Fruit fly (Drosophila melanogaster) whole organism, embryonic: ENCODE measurements around the gene Mo25.
A peak's percentile ranks its signal among the peaks of the same experiment; 100 is the strongest.

Experiments
- Bdp1 ChIP-seq: fragments of 200-800 bp; sonication (Bioruptor generic); optimal IDR thresholded peaks from 3 replicates; lab custom pipeline; 2016; ENCODE audit warnings: missing biosample characterization, missing genetic modification characterization
- CG11504 ChIP-seq: fragments of 200-800 bp; sonication (Bioruptor generic); optimal IDR thresholded peaks from 3 replicates; lab custom pipeline; 2019; ENCODE audit warnings: missing biosample characterization, mild to moderate bottlenecking, missing genetic modification characterization, moderate library complexity
- CG11696 ChIP-seq: fragments of 200-800 bp; sonication (Bioruptor generic); IDR thresholded peaks from 2 replicates; pipeline ENCODE4 v1.3.6; 2022; ENCODE audit warnings: missing biosample characterization, missing genetic modification characterization
- CG11723 ChIP-seq: fragments of 200-800 bp; sonication (Bioruptor generic); optimal IDR thresholded peaks from 2 replicates; lab custom pipeline; 2017; ENCODE audit warnings: missing biosample characterization, mild to moderate bottlenecking, missing genetic modification characterization
- CG12071 ChIP-seq: fragments of 200-800 bp; sonication (Bioruptor generic); optimal IDR thresholded peaks from 3 replicates; lab custom pipeline; 2018; ENCODE audit warnings: missing biosample characterization, mild to moderate bottlenecking, missing genetic modification characterization
- CG13624 ChIP-seq: fragments of 200-800 bp; sonication (Bioruptor generic); optimal IDR thresholded peaks from 2 replicates; lab custom pipeline; 2016; ENCODE audit warnings: missing biosample characterization, missing genetic modification characterization
- CG17385 ChIP-seq: fragments of 200-800 bp; sonication (Bioruptor generic); optimal IDR thresholded peaks from 3 replicates; lab custom pipeline; 2018; ENCODE audit warnings: missing biosample characterization, mild to moderate bottlenecking, missing genetic modification characterization
- CG17612 ChIP-seq: fragments of 200-800 bp; sonication (Bioruptor generic); IDR thresholded peaks from 2 replicates; pipeline ENCODE4 v1.3.6; 2022; ENCODE audit warnings: missing biosample characterization, missing genetic modification characterization
- CG18262 ChIP-seq: fragments of 200-800 bp; optimal IDR thresholded peaks from 3 replicates; lab custom pipeline; 2019; ENCODE audit warnings: missing biosample characterization, mild to moderate bottlenecking, missing genetic modification characterization, moderate library complexity
- CG2120 ChIP-seq: fragments of 200-800 bp; sonication (Bioruptor generic); optimal IDR thresholded peaks from 3 replicates; lab custom pipeline; 2016; ENCODE audit warnings: missing biosample characterization, missing genetic modification characterization
- CG2129 ChIP-seq: fragments of 200-800 bp; sonication (Bioruptor generic); IDR thresholded peaks from 2 replicates; pipeline ENCODE4 v1.3.6; 2022; ENCODE audit warnings: missing biosample characterization, missing genetic modification characterization; ENCODE audit not compliant: partially characterized antibody
- CG30403 ChIP-seq: fragments of 200-800 bp; sonication (Bioruptor generic); optimal IDR thresholded peaks from 3 replicates; lab custom pipeline; 2016; ENCODE audit warnings: missing biosample characterization, missing genetic modification characterization
- CG32532 ChIP-seq: fragments of 200-800 bp; sonication (Bioruptor generic); IDR thresholded peaks from 2 replicates; pipeline ENCODE4 v1.3.6; 2022; ENCODE audit warnings: missing biosample characterization, missing genetic modification characterization
- CG42726 ChIP-seq: fragments of 200-800 bp; sonication (Bioruptor generic); IDR thresholded peaks from 2 replicates; pipeline ENCODE4 v1.3.6; 2022; ENCODE audit warnings: missing biosample characterization, missing genetic modification characterization; ENCODE audit not compliant: partially characterized antibody
- CG4404 ChIP-seq: fragments of 200-800 bp; sonication (Bioruptor generic); IDR thresholded peaks from 2 replicates; pipeline ENCODE4 v1.3.6; 2022; ENCODE audit warnings: missing biosample characterization, missing genetic modification characterization
- CG4707 ChIP-seq: fragments of 200-800 bp; sonication (Bioruptor generic); optimal IDR thresholded peaks from 2 replicates; lab custom pipeline; 2018; ENCODE audit warnings: missing biosample characterization, mild to moderate bottlenecking, missing genetic modification characterization, moderate library complexity
- CG6654 ChIP-seq: fragments of 200-800 bp; sonication (Bioruptor generic); optimal IDR thresholded peaks from 2 replicates; lab custom pipeline; 2017; ENCODE audit warnings: missing biosample characterization, mild to moderate bottlenecking, missing genetic modification characterization
- CG8359 ChIP-seq: fragments of 200-800 bp; sonication (Bioruptor generic); optimal IDR thresholded peaks from 2 replicates; lab custom pipeline; 2017; ENCODE audit warnings: missing biosample characterization, mild to moderate bottlenecking, missing genetic modification characterization, borderline replicate concordance
- CG9797 ChIP-seq: fragments of 200-800 bp; sonication (Bioruptor generic); optimal IDR thresholded peaks from 3 replicates; lab custom pipeline; 2018; ENCODE audit warnings: missing biosample characterization, mild to moderate bottlenecking, missing genetic modification characterization
- Dbx ChIP-seq: fragments of 200-800 bp; sonication (Bioruptor generic); IDR thresholded peaks from 3 replicates; pipeline ENCODE4 v1.3.6; 2022; ENCODE audit warnings: missing biosample characterization, missing genetic modification characterization
- Deaf1 ChIP-seq: fragments of 200-800 bp; optimal IDR thresholded peaks from 3 replicates; lab custom pipeline; 2019; ENCODE audit warnings: missing biosample characterization, mild to moderate bottlenecking, missing genetic modification characterization, moderate library complexity
- Doc2 ChIP-seq: fragments of 200-800 bp; sonication (Bioruptor generic); IDR thresholded peaks from 2 replicates; pipeline ENCODE4 v1.3.6; 2022; ENCODE audit warnings: missing biosample characterization, missing genetic modification characterization
- Fer3 ChIP-seq: fragments of 200-800 bp; sonication (Bioruptor generic); optimal IDR thresholded peaks from 2 replicates; lab custom pipeline; 2018; ENCODE audit warnings: missing biosample characterization, mild to moderate bottlenecking, missing genetic modification characterization, moderate library complexity
- H2.0 ChIP-seq: fragments of 200-800 bp; sonication (Bioruptor generic); IDR thresholded peaks from 2 replicates; pipeline ENCODE4 v1.3.6; 2022; ENCODE audit warnings: missing biosample characterization, missing genetic modification characterization
- Hr39 ChIP-seq: fragments of >200 bp; optimal IDR thresholded peaks from 2 replicates; lab custom pipeline; 2017
- Jarid2 ChIP-seq: fragments of 200-800 bp; sonication (Bioruptor generic); optimal IDR thresholded peaks from 3 replicates; lab custom pipeline; 2017; ENCODE audit warnings: mild to moderate bottlenecking, missing biosample characterization, missing genetic modification reagents, missing genetic modification characterization
- Max ChIP-seq: fragments of 200-800 bp; sonication (Bioruptor generic); optimal IDR thresholded peaks from 2 replicates; lab custom pipeline; 2016; ENCODE audit warnings: missing biosample characterization, mild to moderate bottlenecking, missing genetic modification characterization
- Med ChIP-seq: fragments of 200-800 bp; sonication (Bioruptor generic); peaks from one replicate; lab custom pipeline; 2016; ENCODE audit warnings: missing biosample characterization, missing genetic modification characterization, mild to moderate bottlenecking, inconsistent platforms, moderate library complexity
- Sox100B ChIP-seq: fragments of 200-800 bp; sonication (Bioruptor generic); optimal IDR thresholded peaks from 3 replicates; lab custom pipeline; 2018; ENCODE audit warnings: missing biosample characterization, mild to moderate bottlenecking, missing genetic modification characterization
- Sry-β ChIP-seq: fragments of 200-800 bp; sonication (Bioruptor generic); optimal IDR thresholded peaks from 2 replicates; lab custom pipeline; 2018; ENCODE audit warnings: missing biosample characterization, mild to moderate bottlenecking, missing genetic modification characterization, moderate library complexity
- cato ChIP-seq: fragments of 200-800 bp; sonication (Bioruptor generic); optimal IDR thresholded peaks from 2 replicates; lab custom pipeline; 2016; ENCODE audit warnings: missing biosample characterization, missing genetic modification characterization, borderline replicate concordance
- cg ChIP-seq: fragments of 200-800 bp; sonication (Bioruptor generic); optimal IDR thresholded peaks from 3 replicates; lab custom pipeline; 2019; ENCODE audit warnings: missing biosample characterization, mild to moderate bottlenecking, missing genetic modification characterization, moderate library complexity
- crc ChIP-seq: fragments of 200-800 bp; sonication (Bioruptor generic); optimal IDR thresholded peaks from 2 replicates; lab custom pipeline; 2016; ENCODE audit warnings: missing biosample characterization, missing genetic modification characterization
- da ChIP-seq: fragments of 200-800 bp; sonication (Bioruptor generic); optimal IDR thresholded peaks from 2 replicates; lab custom pipeline; 2016; ENCODE audit warnings: missing biosample characterization, missing genetic modification characterization
- dysf ChIP-seq: fragments of 200-800 bp; sonication (Bioruptor generic); IDR thresholded peaks from 3 replicates; pipeline ENCODE4 v1.3.6; 2022; ENCODE audit warnings: missing biosample characterization, missing genetic modification characterization
- en ChIP-seq: fragments of 200-800 bp; sonication (Bioruptor generic); optimal IDR thresholded peaks from 2 replicates; lab custom pipeline; 2016; ENCODE audit warnings: missing biosample characterization, missing genetic modification characterization
- fd3F ChIP-seq: fragments of 200-800 bp; sonication (Bioruptor generic); optimal IDR thresholded peaks from 2 replicates; lab custom pipeline; 2018; ENCODE audit warnings: missing biosample characterization, mild to moderate bottlenecking, missing genetic modification characterization, moderate library complexity
- gro ChIP-seq: fragments of 200-800 bp; sonication (Bioruptor generic); optimal IDR thresholded peaks from 2 replicates; lab custom pipeline; 2016; ENCODE audit warnings: missing biosample characterization, missing genetic modification characterization
- hkb ChIP-seq, 2 experiments: fragments of 200-800 bp in 1 of 2; fragments of >200 bp in 1 of 2; sonication (Bioruptor generic) in 1 of 2; IDR thresholded peaks in 1 of 2; optimal IDR thresholded peaks in 1 of 2; 2 replicates each; pipeline versions ENCODE4 v1.3.6 to Lab custom; 2017 to 2022; ENCODE audit warnings: missing biosample characterization in 1 of 2, missing genetic modification characterization in 1 of 2
- maf-S ChIP-seq: fragments of 200-800 bp; sonication (Bioruptor generic); optimal IDR thresholded peaks from 2 replicates; lab custom pipeline; 2016; ENCODE audit warnings: missing biosample characterization, missing genetic modification characterization
- mam ChIP-seq: fragments of 200-800 bp; sonication (Bioruptor generic); optimal IDR thresholded peaks from 3 replicates; lab custom pipeline; 2016; ENCODE audit warnings: missing biosample characterization, missing genetic modification characterization
- oc ChIP-seq: fragments of 200-800 bp; sonication (Bioruptor generic); optimal IDR thresholded peaks from 2 replicates; lab custom pipeline; 2018; ENCODE audit warnings: missing biosample characterization, mild to moderate bottlenecking, missing genetic modification characterization, moderate library complexity
- pb ChIP-seq: fragments of 200-800 bp; sonication (Bioruptor generic); optimal IDR thresholded peaks from 3 replicates; lab custom pipeline; 2016; ENCODE audit warnings: missing biosample characterization, missing genetic modification characterization
- pros ChIP-seq: fragments of 200-800 bp; sonication (Bioruptor generic); optimal IDR thresholded peaks from 3 replicates; lab custom pipeline; 2019; ENCODE audit warnings: missing biosample characterization, mild to moderate bottlenecking, missing genetic modification characterization, moderate library complexity
- sens-2 ChIP-seq: fragments of 200-800 bp; sonication (Bioruptor generic); IDR thresholded peaks from 2 replicates; pipeline ENCODE4 v1.3.6; 2022; ENCODE audit warnings: missing biosample characterization, missing genetic modification characterization
- sr ChIP-seq: fragments of 200-800 bp; sonication (Bioruptor generic); IDR thresholded peaks from 3 replicates; pipeline ENCODE4 v1.3.6; 2022; ENCODE audit warnings: missing biosample characterization, missing genetic modification characterization
- tna ChIP-seq: fragments of 200-800 bp; sonication (Bioruptor generic); IDR thresholded peaks from 2 replicates; pipeline ENCODE4 v1.3.6; 2022; ENCODE audit warnings: missing biosample characterization, missing genetic modification characterization; ENCODE audit not compliant: partially characterized antibody
- yki ChIP-seq: fragments of >200 bp; optimal IDR thresholded peaks from 3 replicates; lab custom pipeline; 2018

Mo25 gene

DNA sequence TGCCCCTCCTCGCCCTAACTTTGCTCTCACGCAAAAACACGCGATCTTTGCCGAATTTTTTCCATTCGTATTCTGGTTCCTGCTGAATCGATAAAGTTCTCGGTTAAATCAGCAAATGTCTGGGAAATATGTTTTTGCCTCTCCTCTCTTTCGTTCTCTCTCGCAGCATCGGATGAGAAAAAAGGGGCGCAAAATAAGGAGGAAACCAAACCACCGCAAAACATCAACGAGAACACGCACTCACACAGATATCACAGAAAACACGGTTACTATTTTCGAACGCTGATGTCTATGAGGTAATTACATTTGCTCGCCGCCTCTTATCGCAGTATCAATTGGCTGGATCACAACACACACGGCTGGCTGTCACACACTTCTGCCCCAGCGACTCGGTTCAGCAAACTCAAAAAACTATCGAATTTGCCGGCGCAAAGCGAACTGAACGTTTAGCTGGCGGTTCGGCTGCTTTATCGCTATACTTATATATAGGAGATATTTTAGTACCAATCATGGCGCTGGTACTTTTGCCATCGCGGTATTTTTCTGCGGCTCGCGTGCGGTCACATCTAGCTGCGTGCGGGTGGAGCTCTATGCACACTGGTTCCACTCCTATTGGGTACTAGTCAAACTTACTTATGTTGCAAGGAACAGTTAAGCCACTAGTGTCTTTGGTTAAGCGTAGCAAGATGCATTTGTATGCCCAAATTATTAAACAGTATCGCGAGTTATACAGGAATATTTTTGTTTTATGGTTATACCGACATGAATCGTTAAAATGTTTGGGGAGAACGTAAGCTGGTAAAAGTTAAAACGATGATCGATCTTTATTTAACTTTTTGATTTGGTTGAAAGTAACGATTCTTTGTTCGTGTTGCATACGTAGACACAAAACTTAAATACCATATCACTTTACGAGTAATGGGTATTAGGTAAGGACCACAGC, 46.2 kb upstream of the Mo25 start, which contains the start of gene Baldspot (continued):
- TF ChIP-seq Sox100B (GFP tag; lab: Kevin White, UChicago) (peak; percentile 86), Deaf1 (tag; lab: Kevin White, UChicago) (peak; percentile 82), Med (GFP tag; lab: Kevin White, UChicago) (peak; percentile 96), CG11696 (GFP tag; lab: Robert Waterston, UW) (no peak; the same call in 1 of the 2 replicates), Doc2 (GFP tag; lab: Robert Waterston, UW) (no peak), oc (tag; lab: Kevin White, UChicago) (peak; percentile 72), H2.0 (GFP tag; lab: Robert Waterston, UW) (peak; percentile 39; the same call in 1 of the 2 replicates), dysf (GFP tag; lab: Robert Waterston, UW) (peak; percentile 84), CG30403 (GFP tag; lab: Kevin White, UChicago) (peak; percentile 82), CG9797 (GFP tag; lab: Kevin White, UChicago) (peak; percentile 99), sr (no peak), mam (GFP tag; lab: Kevin White, UChicago) (peak; percentile 92), CG6654 (GFP tag; lab: Kevin White, UChicago) (peak; percentile 63), CG2129 (GFP tag; lab: Robert Waterston, UW) (peak; percentile 47; the same call in 1 of the 2 replicates), CG8359 (GFP tag; lab: Kevin White, UChicago) (peak; percentile 71), Sry-β (GFP tag; lab: Kevin White, UChicago) (peak; percentile 83), Jarid2 (GFP tag; lab: Kevin White, UChicago) (peak; percentile 95), Bdp1 (GFP tag; lab: Kevin White, UChicago) (peak; percentile 59), pros (GFP tag; lab: Kevin White, UChicago) (peak; percentile 37), Dbx (GFP tag; lab: Robert Waterston, UW) (peak; percentile 83), Max (GFP tag; lab: Kevin White, UChicago) (peak; percentile 76), CG11723 (no peak), hkb (optimal IDR thresholded peaks at IDR 0.05; lab: Kevin White, UChicago) (no peak), hkb (GFP tag; IDR thresholded peaks at IDR 0.05; lab: Robert Waterston, UW) (peak; percentile 78), crc (GFP tag; lab: Kevin White, UChicago) (peak; percentile 83), tna (GFP tag; lab: Robert Waterston, UW) (peak; percentile 58), da (GFP tag; lab: Kevin White, UChicago) (no peak), Fer3 (tag; lab: Kevin White, UChicago) (peak; percentile 86), fd3F (no peak), yki (lab: Kevin White, UChicago) (no peak), CG11504 (tag; lab: Kevin White, UChicago) (peak; percentile 87), sens-2 (GFP tag; lab: Robert Waterston, UW) (no peak), CG42726 (GFP tag; lab: Robert Waterston, UW) (peak; percentile 74; the same call in 1 of the 2 replicates), maf-S (GFP tag; lab: Kevin White, UChicago) (peak; percentile 27), cato (GFP tag; lab: Kevin White, UChicago) (no peak), CG4404 (GFP tag; lab: Robert Waterston, UW) (peak; percentile 71), pb (GFP tag; lab: Kevin White, UChicago) (peak; percentile 91), CG18262 (tag; lab: Kevin White, UChicago) (peak; percentile 80), CG17612 (GFP tag; lab: Robert Waterston, UW) (no peak), en (peak; percentile 69), CG17385 (GFP tag; lab: Kevin White, UChicago) (peak; percentile 14), cg (GFP tag; lab: Kevin White, UChicago) (peak; percentile 56), CG32532 (GFP tag; lab: Robert Waterston, UW) (peak; percentile 70), CG13624 (GFP tag; lab: Kevin White, UChicago) (peak; percentile 67), CG4707 (GFP tag; lab: Kevin White, UChicago) (no peak), CG12071 (GFP tag; lab: Kevin White, UChicago) (peak; percentile 83), CG2120 (peak; percentile 45), Hr39 (lab: Kevin White, UChicago) (no peak), gro (GFP tag; lab: Kevin White, UChicago) (peak; percentile 75)
